Worm (Caenorhabditis elegans) whole organism, L2 larva: ENCODE measurements around the gene W09D6.1.

Source experiments
- C34F6.9 ChIP-seq: fragments of 150-350 bp; optimal IDR thresholded peaks from 2 replicates; lab custom pipeline; 2014; ENCODE audit warnings: missing biosample characterization, missing genetic modification characterization
- F13H6.1 ChIP-seq: sonication (generic microtip); optimal IDR thresholded peaks from 2 replicates; lab custom pipeline; 2016; ENCODE audit warnings: missing genetic modification characterization, missing compliant biosample characterization
- R02D3.7 ChIP-seq: fragments of 150-350 bp; optimal IDR thresholded peaks from 2 replicates; lab custom pipeline; 2014; ENCODE audit warnings: missing biosample characterization, missing genetic modification characterization
- Y55F3AM.14 ChIP-seq: fragments of 200-800 bp; sonication (Bioruptor generic); optimal IDR thresholded peaks from 2 replicates; lab custom pipeline; 2018; ENCODE audit warnings: mild to moderate bottlenecking, missing genetic modification characterization, missing compliant biosample characterization
- ZK546.5 ChIP-seq: sonication (generic microtip); optimal IDR thresholded peaks from 2 replicates; lab custom pipeline; 2017; ENCODE audit warnings: missing biosample characterization, missing genetic modification characterization
- alr-1 ChIP-seq: fragments of 150-350 bp; optimal IDR thresholded peaks from 2 replicates; lab custom pipeline; 2014; ENCODE audit warnings: missing biosample characterization, missing genetic modification characterization
- aly-2 ChIP-seq: fragments of 150-350 bp; optimal IDR thresholded peaks from 2 replicates; lab custom pipeline; 2014; ENCODE audit warnings: missing biosample characterization, missing genetic modification characterization
- ama-1 ChIP-seq: fragments of 150-350 bp; optimal IDR thresholded peaks from 2 replicates; lab custom pipeline; 2018; ENCODE audit warnings: inconsistent platforms
- blmp-1 ChIP-seq: sonication (generic microtip); optimal IDR thresholded peaks from 2 replicates; lab custom pipeline; 2017; ENCODE audit warnings: missing genetic modification characterization, mild to moderate bottlenecking, missing compliant biosample characterization, antibody characterized with exemption, moderate library complexity; ENCODE audit not compliant: insufficient read depth
- ceh-16 ChIP-seq: fragments of 150-350 bp; optimal IDR thresholded peaks from 2 replicates; lab custom pipeline; 2014; ENCODE audit warnings: missing biosample characterization, missing genetic modification characterization
- ceh-82 ChIP-seq: fragments of 150-350 bp; optimal IDR thresholded peaks from 2 replicates; lab custom pipeline; 2014; ENCODE audit warnings: missing biosample characterization, missing genetic modification characterization
- crh-2 ChIP-seq: sonication (generic microtip); optimal IDR thresholded peaks from 2 replicates; lab custom pipeline; 2017; ENCODE audit warnings: missing biosample characterization, missing genetic modification characterization
- dmd-4 ChIP-seq: sonication (generic microtip); optimal IDR thresholded peaks from 2 replicates; lab custom pipeline; 2017; ENCODE audit warnings: missing biosample characterization, missing genetic modification characterization
- egl-27 ChIP-seq: sonication (generic microtip); optimal IDR thresholded peaks from 3 replicates; lab custom pipeline; 2017; ENCODE audit warnings: missing biosample characterization, missing genetic modification reagents, missing genetic modification characterization
- elt-1 ChIP-seq: fragments of 150-350 bp; optimal IDR thresholded peaks from 2 replicates; lab custom pipeline; 2014; ENCODE audit warnings: missing biosample characterization, missing genetic modification characterization
- elt-3 ChIP-seq: sonication (generic microtip); optimal IDR thresholded peaks from 2 replicates; lab custom pipeline; 2017; ENCODE audit warnings: missing biosample characterization, missing genetic modification characterization
- fos-1 ChIP-seq: fragments of 150-350 bp; optimal IDR thresholded peaks from 2 replicates; lab custom pipeline; 2014; ENCODE audit warnings: missing biosample characterization, missing genetic modification characterization
- gmeb-1 ChIP-seq: fragments of 150-350 bp; optimal IDR thresholded peaks from 2 replicates; lab custom pipeline; 2014; ENCODE audit warnings: missing biosample characterization, missing genetic modification characterization
- lin-11 ChIP-seq: fragments of 150-350 bp; sonication (generic microtip); optimal IDR thresholded peaks from 2 replicates; lab custom pipeline; 2014; ENCODE audit warnings: missing biosample characterization, missing genetic modification characterization, inconsistent platforms, mixed read lengths
- lin-13 ChIP-seq: fragments of 150-350 bp; optimal IDR thresholded peaks from 2 replicates; lab custom pipeline; 2014; ENCODE audit warnings: missing biosample characterization, missing genetic modification reagents, missing genetic modification characterization
- lin-39 ChIP-seq: fragments of 150-350 bp; optimal IDR thresholded peaks from 2 replicates; lab custom pipeline; 2014; ENCODE audit warnings: missing biosample characterization, missing genetic modification reagents, missing genetic modification characterization
- lsy-2 ChIP-seq, 2 experiments: fragments of 150-350 bp in 1 of 2; sonication (generic microtip) in 1 of 2; optimal IDR thresholded peaks; 2 replicates each; lab custom pipeline; 2014 to 2017; ENCODE audit warnings: missing biosample characterization in 2 of 2, missing genetic modification characterization in 2 of 2
- mab-5 ChIP-seq: fragments of 150-350 bp; optimal IDR thresholded peaks from 2 replicates; lab custom pipeline; 2014; ENCODE audit warnings: missing biosample characterization, missing genetic modification characterization
- mbf-1 ChIP-seq: sonication (generic microtip); optimal IDR thresholded peaks from 2 replicates; lab custom pipeline; 2017; ENCODE audit warnings: missing biosample characterization, missing genetic modification characterization
- mdl-1 ChIP-seq, 2 experiments: fragments of 150-350 bp in 1 of 2; sonication (generic microtip) in 1 of 2; optimal IDR thresholded peaks; 2 replicates each; lab custom pipeline; 2017; ENCODE audit warnings: missing biosample characterization in 2 of 2, missing genetic modification characterization in 2 of 2
- nhr-10 ChIP-seq: sonication (generic microtip); optimal IDR thresholded peaks from 2 replicates; lab custom pipeline; 2017; ENCODE audit warnings: missing biosample characterization, missing genetic modification characterization
- nhr-11 ChIP-seq: fragments of 150-350 bp; optimal IDR thresholded peaks from 2 replicates; lab custom pipeline; 2014; ENCODE audit warnings: missing biosample characterization, missing genetic modification characterization
- nhr-12 ChIP-seq: fragments of 150-350 bp; optimal IDR thresholded peaks from 2 replicates; lab custom pipeline; 2014; ENCODE audit warnings: missing biosample characterization, missing genetic modification characterization
- nhr-129 ChIP-seq: fragments of 150-350 bp; optimal IDR thresholded peaks from 2 replicates; lab custom pipeline; 2014; ENCODE audit warnings: missing biosample characterization, missing genetic modification characterization
- nhr-21 ChIP-seq: fragments of 150-350 bp; optimal IDR thresholded peaks from 2 replicates; lab custom pipeline; 2014; ENCODE audit warnings: missing biosample characterization, missing genetic modification characterization
- nhr-23 ChIP-seq: fragments of 150-350 bp; optimal IDR thresholded peaks from 2 replicates; lab custom pipeline; 2014; ENCODE audit warnings: missing biosample characterization, missing genetic modification reagents, missing genetic modification characterization
- nhr-237 ChIP-seq: fragments of 150-350 bp; optimal IDR thresholded peaks from 2 replicates; lab custom pipeline; 2014; ENCODE audit warnings: missing biosample characterization, missing genetic modification characterization
- nhr-25 ChIP-seq: fragments of 150-350 bp; sonication (generic microtip); optimal IDR thresholded peaks from 3 replicates; lab custom pipeline; 2014; ENCODE audit warnings: missing biosample characterization, missing genetic modification characterization
- nhr-6 ChIP-seq: fragments of 150-350 bp; optimal IDR thresholded peaks from 2 replicates; lab custom pipeline; 2014; ENCODE audit warnings: missing biosample characterization, missing genetic modification characterization
- nhr-77 ChIP-seq: fragments of 150-350 bp; optimal IDR thresholded peaks from 2 replicates; lab custom pipeline; 2014; ENCODE audit warnings: missing biosample characterization, missing genetic modification characterization
- peb-1 ChIP-seq: fragments of 150-350 bp; optimal IDR thresholded peaks from 2 replicates; lab custom pipeline; 2014; ENCODE audit warnings: missing biosample characterization, missing genetic modification characterization
- sem-4 ChIP-seq: fragments of 150-350 bp; optimal IDR thresholded peaks from 2 replicates; lab custom pipeline; 2014; ENCODE audit warnings: missing biosample characterization, missing genetic modification reagents, missing genetic modification characterization
- skn-1 ChIP-seq: sonication (generic microtip); optimal IDR thresholded peaks from 2 replicates; lab custom pipeline; 2017; ENCODE audit warnings: missing biosample characterization, missing genetic modification characterization
- sma-3 ChIP-seq: sonication (generic microtip); optimal IDR thresholded peaks from 2 replicates; lab custom pipeline; 2016; ENCODE audit warnings: missing genetic modification reagents, missing genetic modification characterization, missing compliant biosample characterization
- sma-9 ChIP-seq, 2 experiments: fragments of 150-350 bp in 1 of 2; sonication (generic microtip) in 1 of 2; optimal IDR thresholded peaks; 2 replicates each; lab custom pipeline; 2014 to 2016; ENCODE audit warnings: missing genetic modification characterization in 2 of 2, mild to moderate bottlenecking in 1 of 2, missing biosample characterization in 1 of 2, missing compliant biosample characterization in 1 of 2, missing genetic modification reagents in 1 of 2, moderate library complexity in 1 of 2
- snpc-4 ChIP-seq: fragments of 150-350 bp; optimal IDR thresholded peaks from 2 replicates; lab custom pipeline; 2014; ENCODE audit warnings: missing biosample characterization, missing genetic modification characterization
- unc-39 ChIP-seq: fragments of 150-350 bp; optimal IDR thresholded peaks from 2 replicates; lab custom pipeline; 2014; ENCODE audit warnings: missing biosample characterization, missing genetic modification characterization
- unc-55 ChIP-seq: fragments of 150-350 bp; sonication (generic microtip); optimal IDR thresholded peaks from 3 replicates; lab custom pipeline; 2014; ENCODE audit warnings: missing biosample characterization, missing genetic modification reagents, missing genetic modification characterization
- unc-62 ChIP-seq: fragments of 150-350 bp; optimal IDR thresholded peaks from 2 replicates; lab custom pipeline; 2014; ENCODE audit warnings: missing biosample characterization, missing genetic modification reagents, missing genetic modification characterization
- zag-1 ChIP-seq: fragments of 150-350 bp; optimal IDR thresholded peaks from 2 replicates; lab custom pipeline; 2014; ENCODE audit warnings: missing biosample characterization, missing genetic modification characterization
- ztf-1 ChIP-seq: fragments of 200-800 bp; sonication (Bioruptor generic); conservative IDR thresholded peaks from 2 replicates; pipeline ENCODE4 v1.3.6; 2022; ENCODE audit warnings: missing genetic modification characterization, missing compliant biosample characterization
- ztf-11 ChIP-seq: sonication (generic microtip); optimal IDR thresholded peaks from 2 replicates; lab custom pipeline; 2017; ENCODE audit warnings: missing biosample characterization, missing genetic modification characterization
- ztf-4 ChIP-seq: fragments of 150-350 bp; optimal IDR thresholded peaks from 2 replicates; lab custom pipeline; 2014; ENCODE audit warnings: missing biosample characterization, missing genetic modification characterization

The W09D6.1 gene

ce11 chrIII:11064576-11064975 lies 4.1 kb upstream of the W09D6.1 start:
- no peak for TF ChIP-seq zag-1 (tag; lab: Kevin White, UChicago)
- TF ChIP-seq fos-1, result no peak
- TF ChIP-seq sem-4 (tag; lab: Kevin White, UChicago), result no peak
- no peak for TF ChIP-seq gmeb-1 (tag; lab: Kevin White, UChicago)
- TF ChIP-seq skn-1 (tag; lab: Kevin White, UChicago), result no peak
- no peak for TF ChIP-seq peb-1
- TF ChIP-seq ZK546.5 (tag; lab: Kevin White, UChicago), result no peak
- no peak for TF ChIP-seq mab-5 (tag; lab: Kevin White, UChicago)
- no peak for TF ChIP-seq lsy-2 (tag; optimal IDR thresholded peaks at IDR 0.05; lab: Kevin White, UChicago)
- TF ChIP-seq nhr-6 (tag; lab: Kevin White, UChicago), result no peak
- no peak for TF ChIP-seq ama-1 (lab: Kevin White, UChicago)
- no peak for TF ChIP-seq unc-62 (GFP tag; lab: Kevin White, UChicago)
- no peak for TF ChIP-seq C34F6.9
- no peak for TF ChIP-seq ztf-1
- TF ChIP-seq nhr-129 (tag; lab: Kevin White, UChicago), result no peak
- TF ChIP-seq dmd-4 (tag; lab: Kevin White, UChicago), result no peak
- no peak for TF ChIP-seq mdl-1 (tag; optimal IDR thresholded peaks at IDR 0.05; lab: Kevin White, UChicago)
- TF ChIP-seq aly-2 (tag; lab: Kevin White, UChicago), result no peak

DNA sequence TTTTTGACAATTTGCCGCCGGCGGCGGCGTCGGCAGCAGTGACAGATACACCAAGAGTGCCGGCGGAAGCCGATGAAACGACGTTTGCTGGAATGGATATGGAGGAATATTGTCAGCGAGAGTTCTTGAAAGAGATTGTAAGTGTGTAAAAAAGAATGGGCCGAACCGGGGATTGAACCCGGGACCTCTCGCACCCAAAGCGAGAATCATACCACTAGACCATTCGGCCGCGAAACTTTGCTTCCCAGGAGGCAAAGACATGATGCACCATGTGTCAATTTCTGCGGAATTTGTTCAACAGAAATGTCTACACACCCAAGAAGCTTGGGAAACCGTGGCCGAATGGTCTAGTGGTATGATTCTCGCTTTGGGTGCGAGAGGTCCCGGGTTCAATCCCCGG lies 2.0 kb upstream of the W09D6.1 start:
- TF ChIP-seq ztf-11 (tag; lab: Kevin White, UChicago), result no peak
- TF ChIP-seq mdl-1 (tag; optimal IDR thresholded peaks at IDR 0.05; lab: Kevin White, UChicago), result peak in 1 of 2 experiments; percentile 50
- peak; percentile 74 for TF ChIP-seq sma-3 (GFP tag; lab: Kevin White, UChicago)
- TF ChIP-seq skn-1 (tag; lab: Kevin White, UChicago), result no peak
- TF ChIP-seq fos-1, result peak; percentile 65
- TF ChIP-seq ceh-82 (tag; lab: Kevin White, UChicago), result no peak
- TF ChIP-seq nhr-25, result peak; percentile 48
- no peak for TF ChIP-seq elt-3
- peak; percentile 61 for TF ChIP-seq mab-5 (tag; lab: Kevin White, UChicago)
- no peak for TF ChIP-seq ama-1 (lab: Kevin White, UChicago)
- peak; percentile 74 for TF ChIP-seq sem-4 (tag; lab: Kevin White, UChicago)
- TF ChIP-seq F13H6.1, result peak; percentile 85
- TF ChIP-seq aly-2 (tag; lab: Kevin White, UChicago), result no peak
- no peak for TF ChIP-seq lin-39 (tag; lab: Kevin White, UChicago)
- TF ChIP-seq ztf-4, result peak; percentile 50
- TF ChIP-seq Y55F3AM.14 (GFP tag; lab: Kevin White, UChicago), result peak; percentile 58
- TF ChIP-seq R02D3.7 (tag; lab: Kevin White, UChicago), result peak; percentile 32
- peak; percentile 68 for TF ChIP-seq lin-11
- no peak for TF ChIP-seq unc-62 (GFP tag; lab: Kevin White, UChicago)
- peak; percentile 89 for TF ChIP-seq crh-2 (tag; lab: Kevin White, UChicago)
- no peak for TF ChIP-seq nhr-12 (tag; lab: Kevin White, UChicago)
- no peak for TF ChIP-seq unc-39
- TF ChIP-seq C34F6.9, result peak; percentile 79
- TF ChIP-seq nhr-237 (tag; lab: Kevin White, UChicago), result no peak
- TF ChIP-seq nhr-77 (tag; lab: Kevin White, UChicago), result no peak
- TF ChIP-seq gmeb-1 (tag; lab: Kevin White, UChicago), result peak; percentile 84
- no peak for TF ChIP-seq dmd-4 (tag; lab: Kevin White, UChicago)
- TF ChIP-seq nhr-11, result no peak
- no peak for TF ChIP-seq elt-1
- TF ChIP-seq sma-9 (GFP tag; optimal IDR thresholded peaks at IDR 0.05; lab: Kevin White, UChicago), result peak; percentile 76
- TF ChIP-seq sma-9 (tag; optimal IDR thresholded peaks at IDR 0.05; lab: Kevin White, UChicago), result no peak
- TF ChIP-seq blmp-1 (tag; lab: Kevin White, UChicago), result peak; percentile 11
- peak; percentile 62 for TF ChIP-seq nhr-10 (tag; lab: Kevin White, UChicago)
- TF ChIP-seq ceh-16 (tag; lab: Kevin White, UChicago), result no peak
- peak; percentile 61 for TF ChIP-seq zag-1 (tag; lab: Kevin White, UChicago)
- TF ChIP-seq nhr-21 (tag; lab: Kevin White, UChicago), result peak; percentile 86
- TF ChIP-seq alr-1, result no peak
- no peak for TF ChIP-seq ZK546.5 (tag; lab: Kevin White, UChicago)
- TF ChIP-seq egl-27 (tag; lab: Kevin White, UChicago), result peak; percentile 64
- TF ChIP-seq nhr-23 (tag; lab: Kevin White, UChicago), result no peak
- peak; percentile 81 to 85 for TF ChIP-seq lsy-2 (tag; optimal IDR thresholded peaks at IDR 0.05; lab: Kevin White, UChicago)
- no peak for TF ChIP-seq nhr-6 (tag; lab: Kevin White, UChicago)
- no peak for TF ChIP-seq mbf-1 (tag; lab: Kevin White, UChicago)
- TF ChIP-seq lin-13 (GFP tag; lab: Kevin White, UChicago), result peak; percentile 82
- TF ChIP-seq nhr-129 (tag; lab: Kevin White, UChicago), result peak; percentile 84
- peak; percentile 91 for TF ChIP-seq unc-55 (GFP tag; lab: Kevin White, UChicago)
- TF ChIP-seq ztf-1, result no peak
- peak; percentile 79 for TF ChIP-seq snpc-4 (tag; lab: Kevin White, UChicago)
- no peak for TF ChIP-seq peb-1
